Worm (Caenorhabditis elegans) whole organism, L4/young adult: Measurements from ENCODE around the gene mcm-10.

Experiments
- W03F9.2 ChIP-seq: fragments of 150-350 bp; optimal IDR thresholded peaks from 2 replicates; lab custom pipeline; 2014; ENCODE audit warnings: missing biosample characterization, missing genetic modification characterization
- dao-5 ChIP-seq: sonication (generic microtip); optimal IDR thresholded peaks from 2 replicates; lab custom pipeline; 2016; ENCODE audit warnings: missing genotype, missing genetic modification characterization, moderate library complexity, missing compliant biosample characterization
- him-1 ChIP-seq: sonication (generic microtip); optimal IDR thresholded peaks from 2 replicates; lab custom pipeline; 2016; ENCODE audit warnings: missing genotype, missing genetic modification reagents, missing genetic modification characterization, missing compliant biosample characterization

DNA sequence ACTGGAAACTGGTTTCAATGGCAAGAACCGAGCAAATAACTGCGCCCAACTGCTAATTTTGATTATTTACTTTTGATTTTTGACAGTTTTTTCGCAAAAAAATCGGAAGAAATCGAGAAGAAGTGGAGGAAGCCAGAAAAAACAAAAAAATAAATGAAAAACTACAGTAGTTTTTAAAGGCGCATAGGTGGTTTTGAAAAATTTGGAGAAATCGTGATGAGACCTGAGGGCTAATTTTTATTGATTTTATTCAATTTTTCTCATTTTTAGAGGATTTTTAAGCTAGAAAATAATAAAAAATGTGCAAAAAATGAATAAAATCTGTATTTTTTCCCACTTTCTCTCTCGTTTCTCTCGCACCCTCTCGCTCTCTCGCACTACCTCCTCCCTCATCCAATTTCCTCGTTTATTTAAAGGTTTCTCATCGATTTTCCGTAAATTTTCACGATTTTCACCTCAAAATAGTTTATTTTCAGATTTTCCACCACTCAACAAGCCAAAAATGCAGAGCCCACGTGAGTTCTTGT, 42.7 kb upstream of the mcm-10 start, which contains the start of gene Y47D3A.20:
- no peak for TF ChIP-seq him-1
- TF ChIP-seq W03F9.2 (tag; lab: Kevin White, UChicago) = no peak
- TF ChIP-seq dao-5 (tag; lab: Kevin White, UChicago) = no peak
